Worm (Caenorhabditis elegans): ENCODE measurements around the gene picc-1.

The picc-1 gene

ce11 chrV:6017630-6018029, 1.2 kb upstream of the picc-1 start, which contains the start of the genes rpt-2 and aps-1:
Gene rpt-2, minus strand, starts transcription at chrV:6017669.
Gene aps-1, plus strand, starts transcription at chrV:6017970.
- TF ChIP-seq skn-1 (tag; optimal IDR thresholded peaks at IDR 0.05) (peak; percentile 99), Y55F3AM.14 (GFP tag; optimal IDR thresholded peaks at IDR 0.05) (no peak), crh-2 (tag; optimal IDR thresholded peaks at IDR 0.05) (peak; percentile 93), mab-5 (tag; optimal IDR thresholded peaks at IDR 0.05) (peak; percentile 84), elt-3 (tag; optimal IDR thresholded peaks at IDR 0.05) (no peak), C34F6.9 (tag; optimal IDR thresholded peaks at IDR 0.05) (peak; percentile 94), nhr-10 (tag; optimal IDR thresholded peaks at IDR 0.05) (no peak), R02D3.7 (tag; optimal IDR thresholded peaks at IDR 0.05) (no peak), ceh-16 (tag; optimal IDR thresholded peaks at IDR 0.05) (peak; percentile 11), nhr-237 (tag; optimal IDR thresholded peaks at IDR 0.05) (no peak), lsy-2 (tag; optimal IDR thresholded peaks at IDR 0.05) (peak; percentile 58 to 90), zag-1 (tag; optimal IDR thresholded peaks at IDR 0.05) (peak; percentile 20), ztf-11 (tag; optimal IDR thresholded peaks at IDR 0.05) (no peak), ceh-82 (tag; optimal IDR thresholded peaks at IDR 0.05) (no peak), nhr-129 (tag; optimal IDR thresholded peaks at IDR 0.05) (peak; percentile 87), nhr-77 (tag; optimal IDR thresholded peaks at IDR 0.05) (no peak), nhr-21 (tag; optimal IDR thresholded peaks at IDR 0.05) (peak; percentile 69), mbf-1 (tag; optimal IDR thresholded peaks at IDR 0.05) (no peak), dmd-4 (tag; optimal IDR thresholded peaks at IDR 0.05) (no peak), egl-27 (tag; optimal IDR thresholded peaks at IDR 0.05) (peak; percentile 25), gmeb-1 (tag; optimal IDR thresholded peaks at IDR 0.05) (peak; percentile 84), lin-11 (tag; optimal IDR thresholded peaks at IDR 0.05) (no peak), alr-1 (tag; optimal IDR thresholded peaks at IDR 0.05) (no peak), unc-55 (GFP tag; optimal IDR thresholded peaks at IDR 0.05) (peak; percentile 96), F13H6.1 (tag; optimal IDR thresholded peaks at IDR 0.05) (peak; percentile 76), sem-4 (tag; optimal IDR thresholded peaks at IDR 0.05) (peak; percentile 84), ztf-1 (GFP tag; conservative IDR thresholded peaks at IDR 0.05) (no peak), nhr-11 (tag; optimal IDR thresholded peaks at IDR 0.05) (no peak), snpc-4 (tag; optimal IDR thresholded peaks at IDR 0.05) (peak; percentile 71), mdl-1 (tag; optimal IDR thresholded peaks at IDR 0.05) (peak in 1 of 2 experiments; percentile 18), peb-1 (tag; optimal IDR thresholded peaks at IDR 0.05) (no peak), lin-13 (GFP tag; optimal IDR thresholded peaks at IDR 0.05) (peak; percentile 84), blmp-1 (tag; optimal IDR thresholded peaks at IDR 0.05; ENCODE audit: insufficient read depth) (peak; percentile 59), nhr-25 (tag; optimal IDR thresholded peaks at IDR 0.05) (peak; percentile 68), nhr-23 (tag; optimal IDR thresholded peaks at IDR 0.05) (no peak), ZK546.5 (tag; optimal IDR thresholded peaks at IDR 0.05) (no peak), fos-1 (tag; optimal IDR thresholded peaks at IDR 0.05) (no peak), ztf-4 (tag; optimal IDR thresholded peaks at IDR 0.05) (peak; percentile 68), unc-39 (tag; optimal IDR thresholded peaks at IDR 0.05) (no peak), sma-3 (GFP tag; optimal IDR thresholded peaks at IDR 0.05) (peak; percentile 83), ama-1 (optimal IDR thresholded peaks at IDR 0.05) (peak; percentile 71), elt-1 (tag; optimal IDR thresholded peaks at IDR 0.05) (no peak), nhr-6 (tag; optimal IDR thresholded peaks at IDR 0.05) (peak; percentile 85), aly-2 (tag; optimal IDR thresholded peaks at IDR 0.05) (no peak), lin-39 (tag; optimal IDR thresholded peaks at IDR 0.05) (no peak), nhr-12 (tag; optimal IDR thresholded peaks at IDR 0.05) (no peak), unc-62 (GFP tag; optimal IDR thresholded peaks at IDR 0.05) (no peak), sma-9 (GFP tag; optimal IDR thresholded peaks at IDR 0.05) (peak; percentile 89), sma-9 (tag; optimal IDR thresholded peaks at IDR 0.05) (no peak)

Measured in whole organism, L2 larva.